Fruit fly (Drosophila melanogaster) whole organism, embryonic: ENCODE measurements around the gene CG15027.
A peak's percentile ranks its signal among the peaks of the same experiment; 100 is the strongest.

Experiments
- ATbp ChIP-seq: fragments of 200-800 bp; sonication (Bioruptor generic); optimal IDR thresholded peaks from 2 replicates; lab custom pipeline; 2017; ENCODE audit warnings: missing biosample characterization, mild to moderate bottlenecking, missing genetic modification characterization, missing genetic modification reagents
- BEAF-32 ChIP-seq: fragments of 200-800 bp; sonication (Bioruptor generic); optimal IDR thresholded peaks from 3 replicates; lab custom pipeline; 2017; ENCODE audit warnings: missing biosample characterization, missing genetic modification characterization, mild to moderate bottlenecking, moderate library complexity, missing genetic modification reagents
- CG10147 ChIP-seq: fragments of 200-800 bp; sonication (Bioruptor generic); optimal IDR thresholded peaks from 2 replicates; lab custom pipeline; 2019; ENCODE audit warnings: missing biosample characterization, mild to moderate bottlenecking, missing genetic modification characterization, moderate library complexity
- CG11695 ChIP-seq: fragments of 200-800 bp; sonication (Bioruptor generic); IDR thresholded peaks from 3 replicates; pipeline ENCODE4 v1.3.6; 2022; ENCODE audit warnings: missing biosample characterization, missing genetic modification characterization
- CG12219 ChIP-seq: fragments of 200-800 bp; sonication (Bioruptor generic); optimal IDR thresholded peaks from 3 replicates; lab custom pipeline; 2018; ENCODE audit warnings: missing biosample characterization, mild to moderate bottlenecking, missing genetic modification characterization
- CG13894 ChIP-seq: fragments of 200-800 bp; sonication (Bioruptor generic); optimal IDR thresholded peaks from 3 replicates; lab custom pipeline; 2018; ENCODE audit warnings: missing biosample characterization, mild to moderate bottlenecking, missing genetic modification characterization, moderate library complexity
- CG15479 ChIP-seq: fragments of 200-800 bp; sonication (Bioruptor generic); optimal IDR thresholded peaks from 3 replicates; lab custom pipeline; 2019; ENCODE audit warnings: missing biosample characterization, mild to moderate bottlenecking, missing genetic modification characterization, moderate library complexity
- CG16779 ChIP-seq: fragments of 200-800 bp; sonication (Bioruptor generic); IDR thresholded peaks from 2 replicates; pipeline ENCODE4 v1.3.6; 2022; ENCODE audit warnings: missing biosample characterization, missing genetic modification characterization
- CG18011 ChIP-seq: fragments of 200-800 bp; sonication (Bioruptor generic); optimal IDR thresholded peaks from 2 replicates; lab custom pipeline; 2017; ENCODE audit warnings: missing biosample characterization, missing genetic modification characterization, mild to moderate bottlenecking, moderate library complexity, missing genotype
- CG18599 ChIP-seq: fragments of 200-800 bp; sonication (Bioruptor generic); optimal IDR thresholded peaks from 3 replicates; lab custom pipeline; 2017; ENCODE audit warnings: missing biosample characterization, missing genetic modification characterization, mild to moderate bottlenecking, moderate library complexity, missing genetic modification reagents
- CG2678 ChIP-seq: fragments of 200-800 bp; sonication (Bioruptor generic); optimal IDR thresholded peaks from 3 replicates; lab custom pipeline; 2019; ENCODE audit warnings: missing biosample characterization, mild to moderate bottlenecking, missing genetic modification characterization, moderate library complexity
- CG32532 ChIP-seq: fragments of 200-800 bp; sonication (Bioruptor generic); IDR thresholded peaks from 2 replicates; pipeline ENCODE4 v1.3.6; 2022; ENCODE audit warnings: missing biosample characterization, missing genetic modification characterization
- CG5180 ChIP-seq: fragments of 200-800 bp; sonication (Bioruptor generic); optimal IDR thresholded peaks from 3 replicates; lab custom pipeline; 2017; ENCODE audit warnings: missing biosample characterization, missing genetic modification characterization, mild to moderate bottlenecking, moderate library complexity, missing genetic modification reagents
- CG5953 ChIP-seq: fragments of 200-800 bp; sonication (Bioruptor generic); IDR thresholded peaks from 2 replicates; pipeline ENCODE4 v1.3.6; 2022; ENCODE audit warnings: missing biosample characterization, missing genetic modification characterization
- CG7556 ChIP-seq: fragments of 200-800 bp; sonication (Bioruptor generic); optimal IDR thresholded peaks from 2 replicates; lab custom pipeline; 2017; ENCODE audit warnings: missing biosample characterization, mild to moderate bottlenecking, missing genetic modification characterization
- Camta ChIP-seq: fragments of 200-800 bp; sonication (Bioruptor generic); optimal IDR thresholded peaks from 2 replicates; lab custom pipeline; 2016; ENCODE audit warnings: missing biosample characterization, missing genetic modification characterization
- D ChIP-seq, 2 experiments: fragments of 200-800 bp in 1 of 2; fragments of >200 bp in 1 of 2; sonication (Bioruptor generic) in 1 of 2; optimal IDR thresholded peaks; 2 replicates in 1 of 2; 3 replicates in 1 of 2; lab custom pipeline; 2017; ENCODE audit warnings: mild to moderate bottlenecking in 1 of 2, missing biosample characterization in 1 of 2, missing genetic modification characterization in 1 of 2, missing genetic modification reagents in 1 of 2
- D19A ChIP-seq: fragments of 200-800 bp; optimal IDR thresholded peaks from 3 replicates; lab custom pipeline; 2019; ENCODE audit warnings: missing biosample characterization, mild to moderate bottlenecking, missing genetic modification characterization, moderate library complexity
- Deaf1 ChIP-seq: fragments of 200-800 bp; optimal IDR thresholded peaks from 3 replicates; lab custom pipeline; 2019; ENCODE audit warnings: missing biosample characterization, mild to moderate bottlenecking, missing genetic modification characterization, moderate library complexity
- Dref ChIP-seq: fragments of 200-800 bp; sonication (Bioruptor generic); IDR thresholded peaks from 2 replicates; pipeline ENCODE4 v1.3.6; 2022; ENCODE audit warnings: missing biosample characterization, missing genetic modification characterization
- Ets65A ChIP-seq: fragments of 200-800 bp; sonication (Bioruptor generic); peaks from one replicate; lab custom pipeline; 2016; ENCODE audit warnings: missing biosample characterization, missing genetic modification characterization
- HmgZ ChIP-seq: fragments of 200-800 bp; sonication (Bioruptor generic); optimal IDR thresholded peaks from 2 replicates; lab custom pipeline; 2018; ENCODE audit warnings: missing biosample characterization, mild to moderate bottlenecking, missing genetic modification characterization
- Hmr ChIP-seq: fragments of 200-800 bp; sonication (Bioruptor generic); optimal IDR thresholded peaks from 3 replicates; lab custom pipeline; 2017; ENCODE audit warnings: mild to moderate bottlenecking, missing biosample characterization, missing genetic modification reagents, missing genetic modification characterization
- Med ChIP-seq: fragments of 200-800 bp; sonication (Bioruptor generic); peaks from one replicate; lab custom pipeline; 2016; ENCODE audit warnings: missing biosample characterization, missing genetic modification characterization, mild to moderate bottlenecking, inconsistent platforms, moderate library complexity
- NC2α ChIP-seq: fragments of 200-800 bp; sonication (Bioruptor generic); optimal IDR thresholded peaks from 2 replicates; lab custom pipeline; 2016; ENCODE audit warnings: missing biosample characterization, missing genetic modification characterization
- Sry-β ChIP-seq: fragments of 200-800 bp; sonication (Bioruptor generic); optimal IDR thresholded peaks from 2 replicates; lab custom pipeline; 2018; ENCODE audit warnings: missing biosample characterization, mild to moderate bottlenecking, missing genetic modification characterization, moderate library complexity
- Sry-δ ChIP-seq: fragments of 200-800 bp; sonication (Bioruptor generic); optimal IDR thresholded peaks from 2 replicates; lab custom pipeline; 2016; ENCODE audit warnings: missing biosample characterization, missing genetic modification characterization
- Taf1 ChIP-seq: fragments of 200-800 bp; sonication (Bioruptor generic); IDR thresholded peaks from 2 replicates; pipeline ENCODE4 v1.3.6; 2022; ENCODE audit warnings: missing biosample characterization, missing genetic modification characterization
- abd-A ChIP-seq: fragments of 200-800 bp; sonication (Bioruptor generic); optimal IDR thresholded peaks from 3 replicates; lab custom pipeline; 2019; ENCODE audit warnings: missing biosample characterization, mild to moderate bottlenecking, missing genetic modification characterization, moderate library complexity
- chn ChIP-seq: fragments of 200-800 bp; sonication (Bioruptor generic); optimal IDR thresholded peaks from 2 replicates; lab custom pipeline; 2016; ENCODE audit warnings: missing biosample characterization, missing genetic modification characterization
- crol ChIP-seq: fragments of 200-800 bp; sonication (Bioruptor generic); IDR thresholded peaks from 2 replicates; pipeline ENCODE4 v1.3.6; 2022; ENCODE audit warnings: missing biosample characterization, missing genetic modification characterization
- esg ChIP-seq: fragments of 200-800 bp; sonication (Bioruptor generic); conservative IDR thresholded peaks from 2 replicates; pipeline ENCODE4 v1.3.6; 2022; ENCODE audit warnings: missing biosample characterization, missing genetic modification characterization
- ewg ChIP-seq: fragments of 200-800 bp; sonication (Bioruptor generic); optimal IDR thresholded peaks from 3 replicates; lab custom pipeline; 2017; ENCODE audit warnings: mild to moderate bottlenecking, missing biosample characterization, missing genetic modification reagents, missing genetic modification characterization
- h ChIP-seq: fragments of >200 bp; optimal IDR thresholded peaks from 2 replicates; lab custom pipeline; 2017
- lab ChIP-seq: fragments of 200-800 bp; sonication (Bioruptor generic); optimal IDR thresholded peaks from 3 replicates; lab custom pipeline; 2017; ENCODE audit warnings: missing biosample characterization, missing genetic modification characterization, mild to moderate bottlenecking, moderate library complexity, missing genetic modification reagents
- nerfin-1 ChIP-seq: fragments of 200-800 bp; sonication (Bioruptor generic); optimal IDR thresholded peaks from 3 replicates; lab custom pipeline; 2019; ENCODE audit warnings: missing biosample characterization, mild to moderate bottlenecking, missing genetic modification characterization, moderate library complexity
- p53 ChIP-seq: fragments of 200-800 bp; sonication (Bioruptor generic); optimal IDR thresholded peaks from 2 replicates; lab custom pipeline; 2016; ENCODE audit warnings: missing biosample characterization, missing genetic modification characterization
- pita ChIP-seq: fragments of 200-800 bp; sonication (Bioruptor generic); optimal IDR thresholded peaks from 2 replicates; lab custom pipeline; 2017; ENCODE audit warnings: missing biosample characterization, mild to moderate bottlenecking, missing genetic modification characterization
- row ChIP-seq: fragments of 200-800 bp; sonication (Bioruptor generic); IDR thresholded peaks from 3 replicates; pipeline ENCODE4 v1.3.6; 2022; ENCODE audit warnings: missing biosample characterization, missing genetic modification characterization
- scrt ChIP-seq: fragments of 200-800 bp; sonication (Bioruptor generic); optimal IDR thresholded peaks from 2 replicates; lab custom pipeline; 2018; ENCODE audit warnings: missing biosample characterization, mild to moderate bottlenecking, missing genetic modification characterization, moderate library complexity
- sens ChIP-seq: fragments of 200-800 bp; sonication (Bioruptor generic); peaks from one replicate; lab custom pipeline; 2016; ENCODE audit warnings: missing biosample characterization, missing genetic modification characterization
- shn ChIP-seq: fragments of 200-800 bp; sonication (Bioruptor generic); optimal IDR thresholded peaks from 3 replicates; lab custom pipeline; 2016; ENCODE audit warnings: missing biosample characterization, missing genetic modification characterization
- tx ChIP-seq: fragments of 200-800 bp; sonication (Bioruptor generic); optimal IDR thresholded peaks from 2 replicates; lab custom pipeline; 2016; ENCODE audit warnings: missing biosample characterization, missing genetic modification characterization

The CG15027 gene

DNA sequence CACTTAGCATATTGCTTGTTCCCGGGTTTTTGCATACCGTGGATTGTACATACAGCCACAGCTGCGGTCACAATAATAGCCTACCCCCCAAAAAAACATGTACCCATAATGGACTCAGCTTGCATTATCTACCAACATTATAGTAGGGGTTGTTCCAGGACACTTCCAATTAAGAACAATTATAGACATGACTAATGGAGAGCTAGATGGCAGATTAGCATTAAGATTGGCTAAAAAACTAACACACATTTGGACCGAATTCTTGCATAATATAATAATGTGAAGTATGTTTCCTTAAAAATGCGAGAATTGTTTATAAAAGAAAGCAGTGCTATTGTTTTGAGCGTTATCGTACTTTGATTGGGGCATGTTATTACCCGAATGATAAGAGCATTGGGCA is 4.7 kb upstream of the CG15027 start (continued):
- no peak for TF ChIP-seq Dref (GFP tag; lab: Robert Waterston, UW)
- TF ChIP-seq chn (GFP tag; lab: Kevin White, UChicago), result no peak
- peak; percentile 30 for TF ChIP-seq Hmr (GFP tag; lab: Kevin White, UChicago)
- TF ChIP-seq CG7556 (GFP tag; lab: Kevin White, UChicago), result peak; percentile 19
- no peak for TF ChIP-seq h (lab: Kevin White, UChicago)
- TF ChIP-seq CG5953 (GFP tag; lab: Robert Waterston, UW), result 0 out of 2 replicates have a peak, but pooled peaks have one; percentile 7
- peak; percentile 19 for TF ChIP-seq lab (GFP tag; lab: Kevin White, UChicago)
- no peak for TF ChIP-seq CG16779 (GFP tag; lab: Robert Waterston, UW)
- no peak for TF ChIP-seq CG12219 (GFP tag; lab: Kevin White, UChicago)
- no peak for TF ChIP-seq Camta (GFP tag; lab: Kevin White, UChicago)
- TF ChIP-seq CG10147 (GFP tag; lab: Kevin White, UChicago), result no peak
- no peak for TF ChIP-seq NC2α (GFP tag; lab: Kevin White, UChicago)
- TF ChIP-seq D (optimal IDR thresholded peaks at IDR 0.05; lab: Kevin White, UChicago), result no peak
- no peak for TF ChIP-seq D (GFP tag; optimal IDR thresholded peaks at IDR 0.05; lab: Kevin White, UChicago)
- peak; percentile 3 for TF ChIP-seq HmgZ (tag; lab: Kevin White, UChicago)
- TF ChIP-seq shn (GFP tag; lab: Kevin White, UChicago), result no peak
- TF ChIP-seq pita (GFP tag; lab: Kevin White, UChicago), result no peak
- TF ChIP-seq CG18599 (GFP tag; lab: Kevin White, UChicago), result peak; percentile 2
- 0 out of 2 replicates have a peak, but pooled peaks have one; percentile 11 for TF ChIP-seq esg (GFP tag; lab: Robert Waterston, UW)

DNA sequence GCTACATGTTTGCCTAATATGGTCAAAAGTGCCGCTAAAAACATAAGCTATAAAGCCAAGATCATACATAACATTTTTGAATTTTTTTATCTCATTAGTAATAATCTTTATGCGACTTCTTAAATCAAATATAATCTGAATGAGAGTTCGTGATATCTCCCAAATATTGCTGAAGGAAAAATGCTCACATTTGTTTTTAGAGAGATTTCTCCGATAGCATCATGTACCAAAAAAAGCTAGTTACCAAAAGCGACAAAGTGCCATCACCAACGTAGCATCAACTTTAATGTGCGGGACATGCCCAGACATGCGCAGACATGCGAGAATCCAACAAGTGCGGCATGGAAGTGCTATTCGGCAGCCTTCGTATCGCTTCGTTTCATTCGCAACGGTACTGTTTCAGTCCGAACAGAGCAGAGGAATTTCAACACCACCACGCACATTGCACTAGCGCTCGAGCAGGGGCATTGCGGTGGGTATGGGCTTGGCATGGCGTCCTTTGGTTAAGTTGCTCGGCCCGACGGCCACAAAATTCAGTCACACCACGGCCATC is 3.6 kb upstream of the CG15027 start, which contains the start of gene Rab3-GEF:
Gene Rab3-GEF (plus strand): TSS at position 537 of the 553 bp plus-strand sequence.
- TF ChIP-seq row (GFP tag; lab: Robert Waterston, UW), result peak; percentile 53; the same call in 2 of the 3 replicates
- 0 out of 2 replicates have a peak, but pooled peaks have one; percentile 10 for TF ChIP-seq CG32532
- TF ChIP-seq D19A (tag; lab: Kevin White, UChicago), result no peak
- no peak for TF ChIP-seq ATbp
- TF ChIP-seq Ets65A (GFP tag; lab: Kevin White, UChicago), result no peak
- TF ChIP-seq CG11695, result no peak
- TF ChIP-seq Deaf1, result peak; percentile 95
- TF ChIP-seq Sry-δ (GFP tag; lab: Kevin White, UChicago), result peak; percentile 14
- no peak for TF ChIP-seq CG2678
- no peak for TF ChIP-seq Taf1 (GFP tag; lab: Robert Waterston, UW)
- peak; percentile 92 for TF ChIP-seq ewg (GFP tag; lab: Kevin White, UChicago)
- TF ChIP-seq Sry-β (GFP tag; lab: Kevin White, UChicago), result peak; percentile 64
- TF ChIP-seq BEAF-32 (GFP tag; lab: Kevin White, UChicago), result peak; percentile 18
- no peak for TF ChIP-seq CG18011 (GFP tag; lab: Kevin White, UChicago)
- peak; percentile 93 for TF ChIP-seq nerfin-1
- TF ChIP-seq scrt, result peak; percentile 98
- no peak for TF ChIP-seq crol (GFP tag; lab: Robert Waterston, UW)
- TF ChIP-seq tx, result no peak
- peak; percentile 11 for TF ChIP-seq CG13894 (tag; lab: Kevin White, UChicago)
- peak; percentile 49 for TF ChIP-seq CG15479 (GFP tag; lab: Kevin White, UChicago)
- TF ChIP-seq p53 (GFP tag; lab: Kevin White, UChicago), result peak; percentile 94
- TF ChIP-seq CG16779 (GFP tag; lab: Robert Waterston, UW), result peak; percentile 64; the same call in 1 of the 2 replicates
- peak; percentile 24 for TF ChIP-seq sens
- TF ChIP-seq CG5180, result peak; percentile 26
- TF ChIP-seq abd-A (tag; lab: Kevin White, UChicago), result peak; percentile 34
- TF ChIP-seq Med (GFP tag; lab: Kevin White, UChicago), result peak; percentile 19
